Fruit fly (Drosophila melanogaster) whole organism, adult: ENCODE measurements around the gene BTBD9.
A peak's percentile ranks its signal among the peaks of the same experiment; 100 is the strongest.

Experiments used
- CG11617 ChIP-seq: fragments of 200-800 bp; sonication (Bioruptor generic); optimal IDR thresholded peaks from 2 replicates; lab custom pipeline; 2017; ENCODE audit warnings: mild to moderate bottlenecking, missing biosample characterization, missing genetic modification reagents, missing genetic modification characterization
- CG12768 ChIP-seq: fragments of 200-800 bp; sonication (Bioruptor generic); optimal IDR thresholded peaks from 2 replicates; lab custom pipeline; 2017; ENCODE audit warnings: missing biosample characterization, missing genetic modification characterization, mild to moderate bottlenecking, moderate library complexity, missing genetic modification reagents
- CG14711 ChIP-seq: fragments of 200-800 bp; sonication (Bioruptor generic); optimal IDR thresholded peaks from 2 replicates; lab custom pipeline; 2018; ENCODE audit warnings: missing biosample characterization, mild to moderate bottlenecking, missing genetic modification characterization, moderate library complexity
- CG1620 ChIP-seq: fragments of 200-800 bp; sonication (Bioruptor generic); optimal IDR thresholded peaks from 2 replicates; lab custom pipeline; 2016; ENCODE audit warnings: missing biosample characterization, missing genetic modification characterization
- CG33017 ChIP-seq: fragments of 200-800 bp; sonication (Bioruptor generic); optimal IDR thresholded peaks from 2 replicates; lab custom pipeline; 2018; ENCODE audit warnings: missing biosample characterization, mild to moderate bottlenecking, missing genetic modification characterization, moderate library complexity
- CG5204 ChIP-seq: fragments of 200-800 bp; sonication (Bioruptor generic); optimal IDR thresholded peaks from 2 replicates; lab custom pipeline; 2016; ENCODE audit warnings: missing biosample characterization, missing genetic modification characterization
- CG7045 ChIP-seq: fragments of 200-800 bp; sonication (Bioruptor generic); optimal IDR thresholded peaks from 2 replicates; lab custom pipeline; 2017; ENCODE audit warnings: missing biosample characterization, mild to moderate bottlenecking, missing genetic modification characterization
- CG7101 ChIP-seq: fragments of 200-800 bp; sonication (Bioruptor generic); optimal IDR thresholded peaks from 2 replicates; lab custom pipeline; 2018; ENCODE audit warnings: missing biosample characterization, mild to moderate bottlenecking, missing genetic modification characterization, moderate library complexity
- Clk ChIP-seq: fragments of 200-800 bp; sonication (Bioruptor generic); optimal IDR thresholded peaks from 2 replicates; lab custom pipeline; 2017; ENCODE audit warnings: missing biosample characterization, missing genetic modification characterization
- Crg-1 ChIP-seq: fragments of 200-800 bp; sonication (Bioruptor generic); optimal IDR thresholded peaks from 2 replicates; lab custom pipeline; 2016; ENCODE audit warnings: missing biosample characterization, missing genetic modification characterization
- Hr96 ChIP-seq: fragments of 200-800 bp; sonication (Bioruptor generic); optimal IDR thresholded peaks from 2 replicates; lab custom pipeline; 2016; ENCODE audit warnings: missing biosample characterization, missing genetic modification characterization
- Mnt ChIP-seq: fragments of 200-800 bp; sonication (Bioruptor generic); optimal IDR thresholded peaks from 2 replicates; lab custom pipeline; 2016; ENCODE audit warnings: missing biosample characterization, mild to moderate bottlenecking, missing genetic modification characterization
- bab1 ChIP-seq: fragments of 200-800 bp; sonication (Bioruptor generic); optimal IDR thresholded peaks from 3 replicates; lab custom pipeline; 2019; ENCODE audit warnings: missing biosample characterization, mild to moderate bottlenecking, missing genetic modification characterization, moderate library complexity
- cic ChIP-seq: fragments of 200-800 bp; sonication (Bioruptor generic); optimal IDR thresholded peaks from 2 replicates; lab custom pipeline; 2017; ENCODE audit warnings: missing biosample characterization, mild to moderate bottlenecking, missing genetic modification characterization, moderate library complexity
- cnc ChIP-seq, 2 experiments: fragments of >200 bp; optimal IDR thresholded peaks; 2 replicates each; lab custom pipeline; 2017
- kay ChIP-seq: fragments of 200-800 bp; sonication (Bioruptor generic); peaks from one replicate; lab custom pipeline; 2016; ENCODE audit warnings: missing biosample characterization, missing genetic modification characterization, borderline replicate concordance
- ovo ChIP-seq: fragments of 200-800 bp; sonication (Bioruptor generic); optimal IDR thresholded peaks from 2 replicates; lab custom pipeline; 2016; ENCODE audit warnings: missing biosample characterization, missing genetic modification characterization
- pad ChIP-seq: fragments of 200-800 bp; sonication (Bioruptor generic); optimal IDR thresholded peaks from 3 replicates; lab custom pipeline; 2017; ENCODE audit warnings: missing biosample characterization, missing genetic modification characterization, mild to moderate bottlenecking, moderate library complexity, missing genetic modification reagents
- tj ChIP-seq: fragments of 200-800 bp; sonication (Bioruptor generic); optimal IDR thresholded peaks from 3 replicates; lab custom pipeline; 2017; ENCODE audit warnings: missing biosample characterization, mild to moderate bottlenecking, missing genetic modification characterization, moderate library complexity
- toe ChIP-seq: fragments of 200-800 bp; sonication (Bioruptor generic); optimal IDR thresholded peaks from 2 replicates; lab custom pipeline; 2016; ENCODE audit warnings: missing biosample characterization, missing genetic modification characterization

Gene BTBD9

DNA sequence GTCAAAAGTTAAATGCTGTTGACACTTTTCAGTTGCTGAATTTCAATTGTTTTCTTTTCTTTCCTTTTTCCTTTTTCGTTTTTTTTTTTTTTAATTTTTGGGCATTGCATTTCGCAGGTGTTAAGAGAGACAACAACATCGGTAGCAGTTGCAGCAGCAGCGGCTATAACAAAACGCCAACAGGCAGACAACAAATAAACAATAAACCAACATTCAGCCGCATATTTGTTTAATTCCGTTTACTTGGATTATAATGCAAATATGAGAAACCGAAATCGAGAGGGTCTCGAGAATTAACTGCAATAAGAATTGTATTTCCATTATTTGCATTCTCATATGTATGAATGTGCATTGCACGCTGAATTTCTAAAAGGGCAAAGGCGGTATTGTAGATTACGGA, 40.3 kb upstream of the BTBD9 start:
- no peak for TF ChIP-seq CG12768 (GFP tag; lab: Kevin White, UChicago)
- TF ChIP-seq ovo (GFP tag; lab: Kevin White, UChicago) = no peak
- TF ChIP-seq Clk (GFP tag; lab: Kevin White, UChicago) = no peak
- TF ChIP-seq Mnt = no peak
- TF ChIP-seq CG33017 (tag; lab: Kevin White, UChicago) = no peak
- TF ChIP-seq Crg-1 (GFP tag; lab: Kevin White, UChicago) = no peak
- TF ChIP-seq CG7045 (GFP tag; lab: Kevin White, UChicago) = no peak
- TF ChIP-seq CG14711 (tag; lab: Kevin White, UChicago) = no peak
- no peak for TF ChIP-seq CG5204 (GFP tag; lab: Kevin White, UChicago)
- TF ChIP-seq CG11617 (GFP tag; lab: Kevin White, UChicago) = no peak
- no peak for TF ChIP-seq Hr96 (GFP tag; lab: Kevin White, UChicago)
- TF ChIP-seq pad (GFP tag; lab: Kevin White, UChicago) = no peak
- no peak for TF ChIP-seq cic (GFP tag; lab: Kevin White, UChicago)
- no peak for TF ChIP-seq bab1
- TF ChIP-seq CG1620 = no peak
- no peak for TF ChIP-seq kay (GFP tag; lab: Kevin White, UChicago)
- no peak for TF ChIP-seq CG7101
- TF ChIP-seq toe (GFP tag; lab: Kevin White, UChicago) = no peak
- no peak for TF ChIP-seq cnc (optimal IDR thresholded peaks at IDR 0.05; lab: Kevin White, UChicago)
- no peak for TF ChIP-seq tj (GFP tag; lab: Kevin White, UChicago)

DNA sequence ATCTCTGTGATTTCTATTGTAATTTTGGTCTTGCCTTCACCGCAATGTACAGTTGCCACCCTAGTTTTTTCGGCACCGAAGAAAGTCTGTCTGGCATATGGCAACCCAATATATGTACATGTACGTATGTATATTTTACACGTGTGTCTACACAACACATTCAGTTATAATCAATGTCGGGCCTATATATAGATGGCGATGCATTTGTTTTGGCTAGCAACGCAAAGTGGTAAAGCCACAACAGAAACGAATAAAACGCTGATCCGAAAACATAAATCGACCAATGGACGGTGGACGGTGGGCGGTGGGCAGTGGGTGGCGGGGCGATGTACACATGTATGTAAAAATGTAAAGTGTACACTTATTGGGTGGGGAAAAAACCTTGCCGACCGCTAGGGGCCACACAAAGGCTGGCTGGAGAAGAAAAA, 39.8 kb upstream of the BTBD9 start:
- TF ChIP-seq ovo (GFP tag; lab: Kevin White, UChicago) (no peak), toe (GFP tag; lab: Kevin White, UChicago) (no peak), CG33017 (tag; lab: Kevin White, UChicago) (no peak), tj (GFP tag; lab: Kevin White, UChicago) (peak; percentile 89), pad (GFP tag; lab: Kevin White, UChicago) (no peak), kay (GFP tag; lab: Kevin White, UChicago) (peak; percentile 66), CG7101 (no peak), Crg-1 (GFP tag; lab: Kevin White, UChicago) (no peak), cnc (optimal IDR thresholded peaks at IDR 0.05; lab: Kevin White, UChicago) (no peak)

DNA sequence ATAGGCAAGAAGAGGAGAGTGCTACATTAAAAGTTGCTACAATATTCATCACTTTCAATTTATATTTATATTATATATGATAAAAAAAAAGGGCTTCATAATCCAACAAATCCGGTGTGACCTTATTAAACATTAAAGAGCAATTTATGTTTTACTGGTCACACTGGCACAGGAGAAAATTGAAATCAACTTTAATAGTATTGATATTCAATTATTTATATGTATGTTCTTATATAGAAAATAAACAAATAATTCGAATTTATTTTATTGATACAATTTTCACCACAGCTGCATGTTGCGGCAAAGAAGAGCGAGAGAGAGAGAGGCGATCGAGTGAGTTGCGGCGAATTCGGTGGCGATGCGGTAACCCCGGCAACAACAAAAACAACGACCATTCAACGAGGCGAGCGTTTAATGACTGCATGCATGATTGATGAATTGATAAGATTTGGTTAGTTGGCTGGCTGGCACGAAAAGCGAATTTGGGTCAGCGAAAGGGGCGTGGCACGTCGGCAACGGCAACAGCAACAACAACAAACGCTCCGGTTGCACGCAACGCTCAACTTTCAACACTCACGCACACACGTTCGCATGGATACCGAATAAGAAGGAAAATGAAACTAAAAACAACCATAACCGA, 39.0 kb upstream of the BTBD9 start:
- no peak for TF ChIP-seq Mnt
- TF ChIP-seq kay (GFP tag; lab: Kevin White, UChicago) = no peak
- no peak for TF ChIP-seq CG7045 (GFP tag; lab: Kevin White, UChicago)
- no peak for TF ChIP-seq CG12768 (GFP tag; lab: Kevin White, UChicago)
- no peak for TF ChIP-seq ovo (GFP tag; lab: Kevin White, UChicago)
- TF ChIP-seq cic (GFP tag; lab: Kevin White, UChicago) = no peak
- TF ChIP-seq CG1620 = no peak
- TF ChIP-seq CG11617 (GFP tag; lab: Kevin White, UChicago) = no peak
- no peak for TF ChIP-seq cnc (optimal IDR thresholded peaks at IDR 0.05; lab: Kevin White, UChicago)
- TF ChIP-seq bab1 = no peak
- no peak for TF ChIP-seq tj (GFP tag; lab: Kevin White, UChicago)
- TF ChIP-seq CG14711 (tag; lab: Kevin White, UChicago) = no peak
- no peak for TF ChIP-seq Hr96 (GFP tag; lab: Kevin White, UChicago)
- TF ChIP-seq CG5204 (GFP tag; lab: Kevin White, UChicago) = no peak
- no peak for TF ChIP-seq CG33017 (tag; lab: Kevin White, UChicago)
- TF ChIP-seq pad (GFP tag; lab: Kevin White, UChicago) = no peak
- no peak for TF ChIP-seq toe (GFP tag; lab: Kevin White, UChicago)
- no peak for TF ChIP-seq Crg-1 (GFP tag; lab: Kevin White, UChicago)

DNA sequence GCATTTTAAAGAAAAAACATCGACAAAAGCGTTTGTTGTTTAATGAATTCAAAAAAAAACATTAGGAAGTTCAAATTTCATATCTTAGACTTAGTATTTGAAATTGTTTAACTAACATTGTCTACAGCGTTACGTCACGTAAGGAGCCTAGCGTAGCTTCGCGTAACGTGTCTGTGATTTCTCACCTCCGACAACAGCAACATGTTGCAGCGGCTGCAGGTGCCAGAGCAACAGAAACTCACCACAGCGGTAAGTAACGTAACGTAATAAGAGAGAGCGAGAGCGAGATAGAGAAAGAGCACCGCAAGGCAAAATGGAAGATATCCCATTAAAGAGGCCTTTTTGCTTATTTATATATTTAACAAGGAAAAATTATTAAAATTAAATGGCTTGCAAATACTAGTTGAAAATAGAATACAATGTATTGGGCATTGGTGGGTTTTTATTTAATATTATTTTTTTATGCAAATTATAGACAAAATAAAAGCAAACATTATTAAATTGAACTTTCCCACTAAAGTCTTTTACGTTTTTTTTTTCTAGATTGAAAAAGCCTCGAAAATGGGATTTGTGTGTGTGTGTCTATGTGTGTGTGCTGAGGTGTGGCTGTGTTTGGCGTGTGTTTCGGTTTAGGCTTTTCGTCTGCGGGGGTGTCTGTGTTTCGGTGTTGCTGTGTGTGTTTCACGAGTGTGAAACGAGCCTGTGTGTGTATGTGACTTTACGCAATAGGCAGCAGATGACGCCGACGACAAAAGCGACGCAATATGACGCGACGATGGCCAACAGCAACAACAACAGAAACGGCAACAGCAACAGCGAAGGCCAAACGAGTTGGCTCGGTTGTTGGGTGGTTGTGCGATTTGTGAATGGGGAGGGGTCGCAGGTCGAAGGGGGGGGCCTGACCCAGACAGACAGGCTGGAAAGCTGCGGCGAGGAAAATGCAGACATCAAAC, 38.1 kb upstream of the BTBD9 start:
- no peak for TF ChIP-seq Hr96 (GFP tag; lab: Kevin White, UChicago)
- no peak for TF ChIP-seq CG11617 (GFP tag; lab: Kevin White, UChicago)
- no peak for TF ChIP-seq pad (GFP tag; lab: Kevin White, UChicago)

DNA sequence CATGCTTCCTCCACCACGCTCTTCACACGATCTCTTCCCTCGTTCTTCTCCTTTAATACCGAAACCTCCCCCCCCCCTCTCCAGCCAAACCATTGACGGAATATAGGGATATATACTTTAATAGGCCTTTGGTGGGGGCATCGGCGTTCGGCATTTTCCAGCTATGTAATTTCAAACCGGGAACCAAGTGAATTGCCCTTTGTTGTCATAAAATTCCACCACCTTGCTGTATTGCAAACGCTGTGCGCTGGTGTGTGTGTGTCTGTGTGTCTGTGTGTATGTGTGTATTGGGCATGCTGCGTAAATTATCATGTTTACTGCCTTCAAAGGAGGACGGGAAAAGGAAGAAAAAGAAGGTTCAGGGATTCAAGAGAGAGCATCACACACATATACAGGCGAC, 37.0 kb upstream of the BTBD9 start:
- TF ChIP-seq Clk (GFP tag; lab: Kevin White, UChicago) = no peak
- no peak for TF ChIP-seq CG5204 (GFP tag; lab: Kevin White, UChicago)
- peak; percentile 16 for TF ChIP-seq pad (GFP tag; lab: Kevin White, UChicago)
- no peak for TF ChIP-seq cic (GFP tag; lab: Kevin White, UChicago)
- TF ChIP-seq tj (GFP tag; lab: Kevin White, UChicago) = peak; percentile 18
- no peak for TF ChIP-seq CG12768 (GFP tag; lab: Kevin White, UChicago)
- no peak for TF ChIP-seq CG33017 (tag; lab: Kevin White, UChicago)
- no peak for TF ChIP-seq Hr96 (GFP tag; lab: Kevin White, UChicago)
- TF ChIP-seq ovo (GFP tag; lab: Kevin White, UChicago) = no peak
- no peak for TF ChIP-seq Mnt
